Worm (Caenorhabditis elegans): ENCODE data around the gene F14F8.8.

DNA sequence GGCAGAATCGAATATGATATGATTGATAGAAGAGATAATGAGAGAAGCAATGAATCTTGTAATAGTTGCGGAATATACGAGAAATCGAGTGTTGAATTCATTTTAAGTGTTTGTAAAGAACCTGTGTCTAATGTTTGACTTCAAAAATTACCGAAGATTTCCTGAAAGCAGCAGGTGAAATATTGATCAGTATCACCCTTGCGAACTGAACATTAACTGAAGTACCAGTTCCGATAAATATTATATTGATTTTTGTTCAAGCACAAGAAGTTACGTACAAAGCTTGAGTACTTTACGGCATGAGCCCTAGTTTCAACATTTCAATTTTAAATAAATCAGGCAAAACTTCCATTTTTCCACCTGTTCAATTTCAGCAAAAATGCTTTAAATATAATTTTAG, 7.1 kb upstream of the F14F8.8 start, which contains the start of gene srz-103:
- TF ChIP-seq W03F9.2 (tag; optimal IDR thresholded peaks at IDR 0.05) (no peak), him-1 (tag; optimal IDR thresholded peaks at IDR 0.05) (no peak), dao-5 (tag; optimal IDR thresholded peaks at IDR 0.05) (no peak)
